Fruit fly (Drosophila melanogaster) whole organism, adult: ENCODE measurements around the gene Pop5.

Experiments
- CG11617 ChIP-seq: fragments of 200-800 bp; sonication (Bioruptor generic); optimal IDR thresholded peaks from 2 replicates; lab custom pipeline; 2017; ENCODE audit warnings: mild to moderate bottlenecking, missing biosample characterization, missing genetic modification reagents, missing genetic modification characterization
- CG12768 ChIP-seq: fragments of 200-800 bp; sonication (Bioruptor generic); optimal IDR thresholded peaks from 2 replicates; lab custom pipeline; 2017; ENCODE audit warnings: missing biosample characterization, missing genetic modification characterization, mild to moderate bottlenecking, moderate library complexity, missing genetic modification reagents
- CG14711 ChIP-seq: fragments of 200-800 bp; sonication (Bioruptor generic); optimal IDR thresholded peaks from 2 replicates; lab custom pipeline; 2018; ENCODE audit warnings: missing biosample characterization, mild to moderate bottlenecking, missing genetic modification characterization, moderate library complexity
- CG1620 ChIP-seq: fragments of 200-800 bp; sonication (Bioruptor generic); optimal IDR thresholded peaks from 2 replicates; lab custom pipeline; 2016; ENCODE audit warnings: missing biosample characterization, missing genetic modification characterization
- CG33017 ChIP-seq: fragments of 200-800 bp; sonication (Bioruptor generic); optimal IDR thresholded peaks from 2 replicates; lab custom pipeline; 2018; ENCODE audit warnings: missing biosample characterization, mild to moderate bottlenecking, missing genetic modification characterization, moderate library complexity
- CG5204 ChIP-seq: fragments of 200-800 bp; sonication (Bioruptor generic); optimal IDR thresholded peaks from 2 replicates; lab custom pipeline; 2016; ENCODE audit warnings: missing biosample characterization, missing genetic modification characterization
- CG7045 ChIP-seq: fragments of 200-800 bp; sonication (Bioruptor generic); optimal IDR thresholded peaks from 2 replicates; lab custom pipeline; 2017; ENCODE audit warnings: missing biosample characterization, mild to moderate bottlenecking, missing genetic modification characterization
- CG7101 ChIP-seq: fragments of 200-800 bp; sonication (Bioruptor generic); optimal IDR thresholded peaks from 2 replicates; lab custom pipeline; 2018; ENCODE audit warnings: missing biosample characterization, mild to moderate bottlenecking, missing genetic modification characterization, moderate library complexity
- Clk ChIP-seq: fragments of 200-800 bp; sonication (Bioruptor generic); optimal IDR thresholded peaks from 2 replicates; lab custom pipeline; 2017; ENCODE audit warnings: missing biosample characterization, missing genetic modification characterization
- Crg-1 ChIP-seq: fragments of 200-800 bp; sonication (Bioruptor generic); optimal IDR thresholded peaks from 2 replicates; lab custom pipeline; 2016; ENCODE audit warnings: missing biosample characterization, missing genetic modification characterization
- Hr96 ChIP-seq: fragments of 200-800 bp; sonication (Bioruptor generic); optimal IDR thresholded peaks from 2 replicates; lab custom pipeline; 2016; ENCODE audit warnings: missing biosample characterization, missing genetic modification characterization
- Mnt ChIP-seq: fragments of 200-800 bp; sonication (Bioruptor generic); optimal IDR thresholded peaks from 2 replicates; lab custom pipeline; 2016; ENCODE audit warnings: missing biosample characterization, mild to moderate bottlenecking, missing genetic modification characterization
- bab1 ChIP-seq: fragments of 200-800 bp; sonication (Bioruptor generic); optimal IDR thresholded peaks from 3 replicates; lab custom pipeline; 2019; ENCODE audit warnings: missing biosample characterization, mild to moderate bottlenecking, missing genetic modification characterization, moderate library complexity
- cic ChIP-seq: fragments of 200-800 bp; sonication (Bioruptor generic); optimal IDR thresholded peaks from 2 replicates; lab custom pipeline; 2017; ENCODE audit warnings: missing biosample characterization, mild to moderate bottlenecking, missing genetic modification characterization, moderate library complexity
- cnc ChIP-seq, 2 experiments: fragments of >200 bp; optimal IDR thresholded peaks; 2 replicates each; lab custom pipeline; 2017
- kay ChIP-seq: fragments of 200-800 bp; sonication (Bioruptor generic); peaks from one replicate; lab custom pipeline; 2016; ENCODE audit warnings: missing biosample characterization, missing genetic modification characterization, borderline replicate concordance
- ovo ChIP-seq: fragments of 200-800 bp; sonication (Bioruptor generic); optimal IDR thresholded peaks from 2 replicates; lab custom pipeline; 2016; ENCODE audit warnings: missing biosample characterization, missing genetic modification characterization
- pad ChIP-seq: fragments of 200-800 bp; sonication (Bioruptor generic); optimal IDR thresholded peaks from 3 replicates; lab custom pipeline; 2017; ENCODE audit warnings: missing biosample characterization, missing genetic modification characterization, mild to moderate bottlenecking, moderate library complexity, missing genetic modification reagents
- tj ChIP-seq: fragments of 200-800 bp; sonication (Bioruptor generic); optimal IDR thresholded peaks from 3 replicates; lab custom pipeline; 2017; ENCODE audit warnings: missing biosample characterization, mild to moderate bottlenecking, missing genetic modification characterization, moderate library complexity
- toe ChIP-seq: fragments of 200-800 bp; sonication (Bioruptor generic); optimal IDR thresholded peaks from 2 replicates; lab custom pipeline; 2016; ENCODE audit warnings: missing biosample characterization, missing genetic modification characterization

The Pop5 gene

DNA sequence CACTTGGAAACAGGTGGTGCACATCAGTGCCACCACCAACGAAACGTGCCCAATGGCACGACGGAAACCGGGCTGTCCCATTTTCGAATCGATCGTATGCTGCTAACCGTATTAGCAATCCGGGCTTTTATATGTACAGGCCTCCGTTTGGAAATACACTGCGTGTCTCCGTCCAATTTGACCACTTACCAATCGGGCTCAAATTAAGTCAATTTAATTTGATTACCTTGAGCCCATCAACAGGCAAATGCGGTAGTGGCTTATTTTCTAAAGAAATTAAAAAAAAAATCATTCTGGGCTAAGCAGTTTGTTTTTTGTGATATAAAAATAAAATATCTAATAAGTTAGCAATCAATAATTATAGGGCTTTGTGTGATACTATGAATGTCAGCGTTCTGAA, 21.2 kb downstream of the Pop5 start, which contains the start of gene a10:
Gene a10, minus strand, starts transcription at position 101 of the 400 bp plus-strand sequence.
- TF ChIP-seq CG7101 (tag; lab: Kevin White, UChicago), result no peak
- no peak for TF ChIP-seq CG14711
- TF ChIP-seq ovo (GFP tag; lab: Kevin White, UChicago), result no peak
- TF ChIP-seq cnc (optimal IDR thresholded peaks at IDR 0.05; lab: Kevin White, UChicago), result no peak
- TF ChIP-seq kay (GFP tag; lab: Kevin White, UChicago), result no peak
- TF ChIP-seq Hr96, result no peak
- no peak for TF ChIP-seq CG1620 (GFP tag; lab: Kevin White, UChicago)

DNA sequence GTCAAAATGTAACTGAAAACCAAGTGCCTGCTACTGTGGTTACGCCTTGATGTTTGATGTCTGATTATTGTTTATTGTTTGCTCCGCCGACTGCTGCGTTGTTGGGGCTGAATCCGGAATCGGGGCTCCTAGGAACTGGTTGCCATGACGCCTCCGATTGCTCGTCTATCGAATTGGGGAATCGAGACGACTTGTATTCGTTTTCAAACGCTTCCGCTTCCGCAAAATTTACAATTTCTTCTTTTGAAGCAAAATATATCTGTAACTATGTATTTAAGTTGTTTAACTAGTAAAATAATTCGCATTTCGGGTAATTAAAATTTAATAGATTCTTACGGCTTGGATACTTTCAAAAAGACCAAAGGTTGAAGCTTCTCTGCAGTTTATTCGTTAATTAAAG, 22.1 kb downstream of the Pop5 start, which contains the start of gene CG6652:
Gene CG6652, minus strand, starts transcription at position 101 of the 400 bp plus-strand sequence.
- TF ChIP-seq Hr96 (no peak), bab1 (no peak), Crg-1 (GFP tag; lab: Kevin White, UChicago) (no peak), CG1620 (GFP tag; lab: Kevin White, UChicago) (no peak), toe (no peak), pad (GFP tag; lab: Kevin White, UChicago) (no peak), CG11617 (GFP tag; lab: Kevin White, UChicago) (no peak), kay (GFP tag; lab: Kevin White, UChicago) (no peak), cnc (optimal IDR thresholded peaks at IDR 0.05; lab: Kevin White, UChicago) (no peak), CG33017 (tag; lab: Kevin White, UChicago) (no peak), cic (GFP tag; lab: Kevin White, UChicago) (no peak), tj (GFP tag; lab: Kevin White, UChicago) (no peak)

- TF ChIP-seq kay (GFP tag; lab: Kevin White, UChicago) (no peak), CG14711 (no peak), Hr96 (no peak), CG12768 (GFP tag; lab: Kevin White, UChicago) (no peak), Crg-1 (GFP tag; lab: Kevin White, UChicago) (no peak), CG1620 (GFP tag; lab: Kevin White, UChicago) (no peak)
These were observed 28.3 kb downstream of the Pop5 start for dm6 chr3L:17016576-17016917.

DNA sequence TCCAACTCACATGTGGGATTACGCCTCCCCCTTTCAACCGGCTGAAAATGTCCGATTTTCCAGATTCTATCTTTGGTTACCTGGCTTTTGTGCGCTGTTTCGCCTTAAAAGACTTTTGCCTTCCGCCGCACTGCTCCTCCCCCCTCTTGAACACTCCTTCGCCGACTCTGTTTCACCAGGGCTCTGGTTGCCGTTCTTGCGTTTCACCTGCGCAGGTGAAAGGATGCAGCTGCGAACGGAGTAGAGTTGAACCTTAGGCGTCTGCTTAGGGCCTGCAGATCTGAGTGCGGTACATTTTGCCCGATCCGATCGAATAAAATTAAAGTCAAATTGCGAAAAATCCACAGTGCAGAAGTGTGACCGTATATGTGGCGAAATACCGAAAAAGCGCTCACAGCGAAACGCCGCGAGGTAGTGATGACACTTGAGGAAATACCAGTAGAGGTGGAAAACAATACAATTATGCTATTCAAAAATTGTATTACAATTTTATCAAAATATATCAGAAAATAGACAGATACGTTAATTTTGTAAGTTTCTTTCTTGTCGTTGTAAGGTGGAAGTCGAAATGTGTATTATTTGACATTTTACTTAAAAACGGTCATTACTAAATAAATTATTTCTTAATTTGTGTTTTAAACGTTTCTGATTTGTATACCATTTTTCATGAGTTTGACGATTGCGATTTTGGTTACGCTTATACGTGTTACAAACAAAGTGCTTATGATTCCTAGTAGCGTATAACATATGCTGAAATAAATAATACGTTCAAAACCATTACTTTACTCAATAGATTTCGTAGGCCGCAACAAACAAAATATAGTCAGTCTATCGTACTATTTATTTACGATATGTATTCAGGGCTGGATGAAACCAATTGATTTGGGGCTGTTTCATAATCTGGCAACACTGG, 28.9 kb downstream of the Pop5 start, which contains the start of the genes CG6664 and CG7728:
Gene CG6664, minus strand, starts transcription at position 518 of the 913 bp plus-strand sequence.
Gene CG7728, plus strand, starts transcription at position 874 of the 913 bp plus-strand sequence.
- no peak for TF ChIP-seq cic (GFP tag; lab: Kevin White, UChicago)
- no peak for TF ChIP-seq CG14711
- TF ChIP-seq Clk, result peak; percentile 21
- peak; percentile 15 for TF ChIP-seq Crg-1 (GFP tag; lab: Kevin White, UChicago)
- peak; percentile 66 for TF ChIP-seq CG11617 (GFP tag; lab: Kevin White, UChicago)
- TF ChIP-seq CG5204 (GFP tag; lab: Kevin White, UChicago), result no peak
- peak; percentile 54 for TF ChIP-seq bab1
- TF ChIP-seq Mnt (GFP tag; lab: Kevin White, UChicago), result peak; percentile 98
- TF ChIP-seq CG7101 (tag; lab: Kevin White, UChicago), result peak; percentile 46
- TF ChIP-seq Hr96, result peak; percentile 68
- TF ChIP-seq toe, result peak; percentile 69
- TF ChIP-seq CG12768 (GFP tag; lab: Kevin White, UChicago), result peak; percentile 61
- no peak for TF ChIP-seq CG33017 (tag; lab: Kevin White, UChicago)
- peak; percentile 48 for TF ChIP-seq tj (GFP tag; lab: Kevin White, UChicago)
- peak; percentile 60 for TF ChIP-seq ovo (GFP tag; lab: Kevin White, UChicago)
- no peak for TF ChIP-seq cnc (optimal IDR thresholded peaks at IDR 0.05; lab: Kevin White, UChicago)
- peak; percentile 37 for TF ChIP-seq CG1620 (GFP tag; lab: Kevin White, UChicago)
- TF ChIP-seq CG7045 (GFP tag; lab: Kevin White, UChicago), result peak; percentile 42
- no peak for TF ChIP-seq kay (GFP tag; lab: Kevin White, UChicago)
- TF ChIP-seq pad (GFP tag; lab: Kevin White, UChicago), result peak; percentile 16

DNA sequence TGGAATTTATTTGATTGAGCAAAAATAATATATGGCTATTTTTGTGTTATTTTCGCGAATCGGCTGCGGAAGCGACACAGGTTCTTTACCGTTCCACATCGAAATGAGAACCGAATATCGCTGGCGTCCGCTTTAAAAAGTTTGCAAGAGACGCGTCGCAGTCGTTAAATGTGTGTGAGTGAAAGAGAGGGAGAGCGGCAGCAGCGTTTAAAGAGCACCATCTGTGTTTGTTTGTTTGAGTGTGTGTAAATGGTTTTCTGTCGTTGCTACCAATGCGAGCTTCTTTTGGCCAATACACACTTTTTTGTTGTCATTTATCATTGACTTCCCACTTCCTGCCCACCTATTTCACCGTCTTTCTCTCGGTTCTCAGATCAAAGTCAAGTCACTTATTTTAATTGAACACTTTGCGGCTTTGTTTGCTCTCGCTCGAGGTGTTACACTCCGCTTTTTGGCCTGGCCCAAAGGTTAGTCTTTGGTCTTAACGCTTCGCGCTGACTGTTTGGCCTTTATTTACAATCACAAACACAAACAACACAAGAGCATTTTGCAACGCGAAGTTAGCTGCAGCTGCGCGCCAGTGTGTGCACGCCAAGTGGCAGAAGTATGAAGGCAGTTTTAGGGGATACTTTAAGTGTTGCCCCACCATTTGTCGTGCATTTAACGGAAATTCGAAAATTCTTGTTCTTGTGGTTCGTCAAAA, 32.7 kb downstream of the Pop5 start, which contains the start of gene CG3764:
Gene CG3764, minus strand, starts transcription at position 549 of the 703 bp plus-strand sequence.
- TF ChIP-seq toe (peak; percentile 34), CG1620 (GFP tag; lab: Kevin White, UChicago) (peak; percentile 69), CG7045 (GFP tag; lab: Kevin White, UChicago) (peak; percentile 62), CG11617 (GFP tag; lab: Kevin White, UChicago) (peak; percentile 67), CG12768 (GFP tag; lab: Kevin White, UChicago) (peak; percentile 92), bab1 (peak; percentile 90), Crg-1 (GFP tag; lab: Kevin White, UChicago) (peak; percentile 71), Mnt (GFP tag; lab: Kevin White, UChicago) (peak; percentile 70), Clk (no peak), CG33017 (tag; lab: Kevin White, UChicago) (peak; percentile 62), CG7101 (tag; lab: Kevin White, UChicago) (peak; percentile 76), CG5204 (GFP tag; lab: Kevin White, UChicago) (no peak), tj (GFP tag; lab: Kevin White, UChicago) (peak; percentile 84), cnc (optimal IDR thresholded peaks at IDR 0.05; lab: Kevin White, UChicago) (no peak), ovo (GFP tag; lab: Kevin White, UChicago) (peak; percentile 85), cic (GFP tag; lab: Kevin White, UChicago) (peak; percentile 50), CG14711 (peak; percentile 39), kay (GFP tag; lab: Kevin White, UChicago) (no peak), Hr96 (peak; percentile 63), pad (GFP tag; lab: Kevin White, UChicago) (peak; percentile 69)
